Fruit fly (Drosophila melanogaster) whole organism, pupa: ENCODE measurements around the gene sty.

ENCODE experiments used
- CG10348 ChIP-seq: fragments of 200-800 bp; sonication (Bioruptor generic); IDR thresholded peaks from 2 replicates; pipeline ENCODE4 v1.3.6; 2022; ENCODE audit warnings: missing biosample characterization, missing genetic modification characterization
- CG12605 ChIP-seq: fragments of 200-800 bp; sonication (Bioruptor generic); IDR thresholded peaks from 2 replicates; pipeline ENCODE4 v1.3.6; 2022; ENCODE audit warnings: missing biosample characterization, missing genetic modification characterization
- CG13204 ChIP-seq: fragments of 200-800 bp; sonication (Bioruptor generic); optimal IDR thresholded peaks from 2 replicates; lab custom pipeline; 2018; ENCODE audit warnings: missing biosample characterization, mild to moderate bottlenecking, missing genetic modification characterization, moderate library complexity
- CG14655 ChIP-seq: fragments of 200-800 bp; sonication (Bioruptor generic); optimal IDR thresholded peaks from 3 replicates; lab custom pipeline; 2017; ENCODE audit warnings: mild to moderate bottlenecking, missing biosample characterization, missing genetic modification reagents, missing genetic modification characterization
- CG15710 ChIP-seq: fragments of 200-800 bp; sonication (Bioruptor generic); optimal IDR thresholded peaks from 2 replicates; lab custom pipeline; 2018; ENCODE audit warnings: missing biosample characterization, mild to moderate bottlenecking, missing genetic modification characterization, moderate library complexity
- CG17806 ChIP-seq: fragments of 200-800 bp; sonication (Bioruptor generic); optimal IDR thresholded peaks from 2 replicates; lab custom pipeline; 2018; ENCODE audit warnings: missing biosample characterization, mild to moderate bottlenecking, missing genetic modification characterization, moderate library complexity
- CG32121 ChIP-seq: fragments of 200-800 bp; sonication (Bioruptor generic); IDR thresholded peaks from 2 replicates; pipeline ENCODE4 v1.3.6; 2022; ENCODE audit warnings: missing biosample characterization, missing genetic modification characterization
- CG34367 ChIP-seq: fragments of 200-800 bp; sonication (Bioruptor generic); optimal IDR thresholded peaks from 2 replicates; lab custom pipeline; 2018; ENCODE audit warnings: missing biosample characterization, mild to moderate bottlenecking, missing genetic modification characterization
- CG4496 ChIP-seq: fragments of 200-800 bp; sonication (Bioruptor generic); IDR thresholded peaks from 3 replicates; pipeline ENCODE4 v1.3.6; 2022; ENCODE audit warnings: missing biosample characterization, missing genetic modification characterization
- CG8159 ChIP-seq: fragments of 200-800 bp; sonication (Bioruptor generic); optimal IDR thresholded peaks from 3 replicates; lab custom pipeline; 2018; ENCODE audit warnings: missing biosample characterization, mild to moderate bottlenecking, missing genetic modification characterization, moderate library complexity
- CG8301 ChIP-seq: fragments of 200-800 bp; sonication (Bioruptor generic); optimal IDR thresholded peaks from 2 replicates; lab custom pipeline; 2018; ENCODE audit warnings: missing biosample characterization, mild to moderate bottlenecking, missing genetic modification characterization
- CG9948 ChIP-seq: fragments of 200-800 bp; sonication (Bioruptor generic); optimal IDR thresholded peaks from 2 replicates; lab custom pipeline; 2018; ENCODE audit warnings: missing biosample characterization, mild to moderate bottlenecking, missing genetic modification characterization, moderate library complexity
- D1 ChIP-seq: fragments of 200-800 bp; sonication (Bioruptor generic); optimal IDR thresholded peaks from 2 replicates; lab custom pipeline; 2018; ENCODE audit warnings: missing biosample characterization, mild to moderate bottlenecking, missing genetic modification characterization, moderate library complexity
- EcR ChIP-seq: fragments of 200-800 bp; sonication (Bioruptor generic); optimal IDR thresholded peaks from 3 replicates; lab custom pipeline; 2019; ENCODE audit warnings: missing biosample characterization, missing genetic modification characterization, mild to moderate bottlenecking, moderate library complexity, missing genetic modification reagents
- Ets98B ChIP-seq: fragments of 200-800 bp; sonication (Bioruptor generic); IDR thresholded peaks from 2 replicates; pipeline ENCODE4 v1.3.6; 2022; ENCODE audit warnings: missing biosample characterization, missing genetic modification characterization
- Pif1A ChIP-seq: fragments of 200-800 bp; sonication (Bioruptor generic); optimal IDR thresholded peaks from 3 replicates; lab custom pipeline; 2016; ENCODE audit warnings: missing biosample characterization, missing genetic modification characterization
- Pif1B ChIP-seq: fragments of 200-800 bp; sonication (Bioruptor generic); optimal IDR thresholded peaks from 3 replicates; lab custom pipeline; 2016; ENCODE audit warnings: missing biosample characterization, missing genetic modification characterization
- Snoo ChIP-seq: fragments of 200-800 bp; sonication (Bioruptor generic); optimal IDR thresholded peaks from 3 replicates; lab custom pipeline; 2017; ENCODE audit warnings: missing biosample characterization, mild to moderate bottlenecking, missing genetic modification characterization, inconsistent platforms
- fd96Ca ChIP-seq: fragments of 200-800 bp; sonication (Bioruptor generic); IDR thresholded peaks from 3 replicates; pipeline ENCODE4 v1.3.6; 2022; ENCODE audit warnings: missing biosample characterization, missing genetic modification characterization
- gl ChIP-seq: fragments of 200-800 bp; sonication (Bioruptor generic); optimal IDR thresholded peaks from 2 replicates; lab custom pipeline; 2018; ENCODE audit warnings: missing biosample characterization, mild to moderate bottlenecking, missing genetic modification characterization
- rn ChIP-seq: fragments of 200-800 bp; sonication (Bioruptor generic); IDR thresholded peaks from 2 replicates; pipeline ENCODE4 v1.3.6; 2022; ENCODE audit warnings: missing biosample characterization, missing genetic modification characterization

The sty gene

dm6 chr3L:3455555-3455939, 30.8 kb upstream of the sty start:
- TF ChIP-seq CG8159 (tag; lab: Kevin White, UChicago): no peak
- TF ChIP-seq CG10348 (GFP tag; lab: Robert Waterston, UW): no peak
- no peak for TF ChIP-seq Pif1A (GFP tag; lab: Kevin White, UChicago)
- TF ChIP-seq Snoo (tag; lab: Kevin White, UChicago): no peak
- TF ChIP-seq CG34367 (tag; lab: Kevin White, UChicago): no peak
- no peak for TF ChIP-seq CG9948 (tag; lab: Kevin White, UChicago)
- TF ChIP-seq D1: no peak
- TF ChIP-seq CG8301: no peak
- TF ChIP-seq Ets98B: no peak
- no peak for TF ChIP-seq Pif1B
- no peak for TF ChIP-seq gl (tag; lab: Kevin White, UChicago)
- TF ChIP-seq, all 21 proteins: peak for 0

dm6 chr3L:3454921-3455554, 30.3 kb upstream of the sty start:
- no peak for TF ChIP-seq CG10348 (GFP tag; lab: Robert Waterston, UW)
- TF ChIP-seq CG14655: no peak
- no peak for TF ChIP-seq CG8159 (tag; lab: Kevin White, UChicago)
- no peak for TF ChIP-seq CG32121 (GFP tag; lab: Robert Waterston, UW)
- no peak for TF ChIP-seq EcR (GFP tag; lab: Kevin White, UChicago)
- TF ChIP-seq CG13204 (GFP tag; lab: Kevin White, UChicago): no peak
- TF ChIP-seq CG9948 (tag; lab: Kevin White, UChicago): no peak
- no peak for TF ChIP-seq gl (tag; lab: Kevin White, UChicago)
- no peak for TF ChIP-seq rn (GFP tag; lab: Robert Waterston, UW)
- no peak for TF ChIP-seq CG12605 (GFP tag; lab: Robert Waterston, UW)
- TF ChIP-seq CG15710 (tag; lab: Kevin White, UChicago): no peak
- TF ChIP-seq Pif1A (GFP tag; lab: Kevin White, UChicago): no peak
- TF ChIP-seq CG34367 (tag; lab: Kevin White, UChicago): no peak

dm6 chr3L:3454430-3454829, 29.7 kb upstream of the sty start:
- no peak for TF ChIP-seq CG8301
- no peak for TF ChIP-seq CG9948 (tag; lab: Kevin White, UChicago)
- no peak for TF ChIP-seq CG10348 (GFP tag; lab: Robert Waterston, UW)
- TF ChIP-seq CG15710 (tag; lab: Kevin White, UChicago): no peak
- TF ChIP-seq rn (GFP tag; lab: Robert Waterston, UW): no peak
- TF ChIP-seq Snoo (tag; lab: Kevin White, UChicago): no peak
- TF ChIP-seq CG17806: no peak
- no peak for TF ChIP-seq Ets98B
- no peak for TF ChIP-seq Pif1A (GFP tag; lab: Kevin White, UChicago)
- TF ChIP-seq CG34367 (tag; lab: Kevin White, UChicago): no peak
- TF ChIP-seq Pif1B: no peak
- no peak for TF ChIP-seq CG8159 (tag; lab: Kevin White, UChicago)
- TF ChIP-seq CG14655: no peak
- TF ChIP-seq CG4496 (GFP tag; lab: Robert Waterston, UW): no peak
- no peak for TF ChIP-seq D1
- TF ChIP-seq gl (tag; lab: Kevin White, UChicago): no peak
- no peak for TF ChIP-seq CG13204 (GFP tag; lab: Kevin White, UChicago)
- TF ChIP-seq EcR (GFP tag; lab: Kevin White, UChicago): no peak

- no peak for TF ChIP-seq CG17806
- 0 out of 3 replicates have a peak, but pooled peaks have one; percentile 4 for TF ChIP-seq CG4496 (GFP tag; lab: Robert Waterston, UW)
- TF ChIP-seq, all 21 proteins: peak for 1
Measured at dm6 chr3L:3452684-3453083, 27.9 kb upstream of the sty start.

- no peak for TF ChIP-seq CG8301
- TF ChIP-seq gl (tag; lab: Kevin White, UChicago): no peak
- TF ChIP-seq CG17806: no peak
- no peak for TF ChIP-seq CG14655
- no peak for TF ChIP-seq Snoo (tag; lab: Kevin White, UChicago)
- TF ChIP-seq CG9948 (tag; lab: Kevin White, UChicago): no peak
- TF ChIP-seq CG13204 (GFP tag; lab: Kevin White, UChicago): no peak
- no peak for TF ChIP-seq CG15710 (tag; lab: Kevin White, UChicago)
Measured at dm6 chr3L:3451774-3452173, 27.0 kb upstream of the sty start.

DNA sequence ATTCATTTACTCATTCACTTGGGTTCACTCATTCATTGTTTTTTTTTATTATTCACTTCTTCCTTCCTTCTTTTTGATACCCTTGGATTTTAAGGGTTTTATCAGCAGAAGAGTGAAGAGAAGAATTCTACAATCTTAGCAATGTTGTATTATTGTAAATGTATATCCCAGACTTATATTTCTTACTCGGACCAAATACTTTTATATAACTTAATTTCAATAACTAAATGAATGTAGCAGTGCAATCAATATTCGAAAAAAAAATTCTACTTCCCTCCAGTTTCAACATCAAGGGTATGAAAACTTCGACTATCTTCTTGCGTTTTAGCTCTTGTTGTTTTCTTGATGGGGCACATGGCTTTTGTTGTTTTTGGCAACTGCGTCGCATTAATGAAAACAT, 25.7 kb upstream of the sty start:
- TF ChIP-seq Ets98B (no peak), Snoo (tag; lab: Kevin White, UChicago) (peak; percentile 45), Pif1A (GFP tag; lab: Kevin White, UChicago) (peak; percentile 25), CG15710 (tag; lab: Kevin White, UChicago) (peak; percentile 48), EcR (GFP tag; lab: Kevin White, UChicago) (peak; percentile 4), D1 (no peak), CG17806 (peak; percentile 15), CG8159 (tag; lab: Kevin White, UChicago) (peak; percentile 33)

- no peak for TF ChIP-seq CG8301
- no peak for TF ChIP-seq Pif1A (GFP tag; lab: Kevin White, UChicago)
- TF ChIP-seq EcR (GFP tag; lab: Kevin White, UChicago): no peak
- TF ChIP-seq fd96Ca (GFP tag; lab: Robert Waterston, UW): 0 out of 3 replicates have a peak, but pooled peaks have one; percentile 21
- TF ChIP-seq, all 21 proteins: peak for 1
Measured at dm6 chr3L:3449680-3450079, 24.9 kb upstream of the sty start.
